Worm (Caenorhabditis elegans) whole organism, young adult: ENCODE results near the gene mob-2.

ENCODE experiments used
- B0336.3 ChIP-seq: fragments of 200-800 bp; sonication (Bioruptor generic); IDR thresholded peaks from 2 replicates; pipeline ENCODE4 v1.3.6; 2022; ENCODE audit warnings: missing genetic modification characterization, missing compliant biosample characterization
- C06A6.2 ChIP-seq: fragments of 200-800 bp; sonication (Bioruptor generic); conservative IDR thresholded peaks from 2 replicates; pipeline ENCODE4 v1.3.6; 2022; ENCODE audit warnings: missing genetic modification characterization, missing compliant biosample characterization
- T07F8.4 ChIP-seq: sonication (generic microtip); optimal IDR thresholded peaks from 2 replicates; lab custom pipeline; 2016; ENCODE audit warnings: mild to moderate bottlenecking, missing genetic modification characterization, moderate library complexity, missing compliant biosample characterization
- ceh-91 ChIP-seq: fragments of 200-800 bp; sonication (Bioruptor generic); IDR thresholded peaks from 2 replicates; pipeline ENCODE4 v1.3.6; 2022; ENCODE audit warnings: missing genetic modification reagents, missing genetic modification characterization, missing compliant biosample characterization
- egrh-3 ChIP-seq: fragments of 200-800 bp; sonication (Bioruptor generic); IDR thresholded peaks from 2 replicates; pipeline ENCODE4 v1.3.6; 2022; ENCODE audit warnings: missing genetic modification reagents, missing genetic modification characterization, missing compliant biosample characterization
- ets-4 ChIP-seq: fragments of 200-800 bp; sonication (Bioruptor generic); optimal IDR thresholded peaks from 2 replicates; lab custom pipeline; 2018; ENCODE audit warnings: mild to moderate bottlenecking, missing genetic modification characterization, missing compliant biosample characterization
- him-1 ChIP-seq: sonication (generic microtip); optimal IDR thresholded peaks from 2 replicates; lab custom pipeline; 2016; ENCODE audit warnings: missing genotype, missing genetic modification reagents, missing genetic modification characterization, missing compliant biosample characterization
- nfya-1 ChIP-seq: sonication (generic microtip); optimal IDR thresholded peaks from 2 replicates; lab custom pipeline; 2017; ENCODE audit warnings: antibody characterized with exemption, missing compliant biosample characterization, missing genetic modification characterization, borderline replicate concordance; ENCODE audit not compliant: insufficient read depth
- nfya-2 ChIP-seq: fragments of 200-800 bp; sonication (Bioruptor generic); IDR thresholded peaks from 2 replicates; pipeline ENCODE4 v1.3.6; 2022; ENCODE audit warnings: missing genetic modification reagents, missing genetic modification characterization, missing compliant biosample characterization
- pha-4 ChIP-seq: fragments of 150-350 bp; sonication (generic microtip); optimal IDR thresholded peaks from 2 replicates; lab custom pipeline; 2014; ENCODE audit warnings: missing biosample characterization, missing genetic modification reagents, missing genetic modification characterization

ce11 chrX:13158487-13158886 lies 11.4 kb downstream of the mob-2 start:
- TF ChIP-seq T07F8.4 (tag; lab: Kevin White, UChicago), result no peak
- TF ChIP-seq pha-4, result no peak
- no peak for TF ChIP-seq egrh-3 (GFP tag; lab: Robert Waterston, UW)
- TF ChIP-seq nfya-1 (tag; lab: Kevin White, UChicago), result no peak
- TF ChIP-seq C06A6.2 (GFP tag; lab: Robert Waterston, UW), result no peak
- TF ChIP-seq ets-4 (GFP tag; lab: Kevin White, UChicago), result no peak
- TF ChIP-seq B0336.3 (GFP tag; lab: Robert Waterston, UW), result no peak
- TF ChIP-seq him-1 (tag; lab: Kevin White, UChicago), result no peak
- TF ChIP-seq nfya-2 (GFP tag; lab: Robert Waterston, UW), result no peak
- no peak for TF ChIP-seq ceh-91 (GFP tag; lab: Robert Waterston, UW)
